Worm (Caenorhabditis elegans) whole organism, L1 larva: Measurements from ENCODE around the gene C29A12.6.

ENCODE experiments used
- F16B12.6 ChIP-seq: fragments of 150-350 bp; optimal IDR thresholded peaks from 2 replicates; lab custom pipeline; 2014; ENCODE audit warnings: missing biosample characterization, missing genetic modification characterization
- Y116A8C.19 ChIP-seq: sonication (generic microtip); optimal IDR thresholded peaks from 2 replicates; lab custom pipeline; 2016; ENCODE audit warnings: missing compliant biosample characterization, missing genetic modification characterization, borderline replicate concordance
- alr-1 ChIP-seq: fragments of 200-800 bp; sonication (Bioruptor generic); optimal IDR thresholded peaks from 2 replicates; lab custom pipeline; 2018; ENCODE audit warnings: borderline replicate concordance, mild to moderate bottlenecking, missing genetic modification characterization, missing compliant biosample characterization
- ama-1 ChIP-seq: fragments of 150-350 bp; optimal IDR thresholded peaks from 2 replicates; lab custom pipeline; 2014
- blmp-1 ChIP-seq: fragments of 150-350 bp; optimal IDR thresholded peaks from 2 replicates; lab custom pipeline; 2014; ENCODE audit warnings: missing biosample characterization, missing genetic modification characterization
- ceh-82 ChIP-seq, 3 experiments: fragments of 150-350 bp in 1 of 3; sonication (generic microtip) in 2 of 3; optimal IDR thresholded peaks; 2 replicates each; lab custom pipeline; 2014 to 2017; ENCODE audit warnings: missing biosample characterization in 3 of 3, missing genetic modification characterization in 3 of 3
- ceh-88 ChIP-seq: fragments of 200-800 bp; sonication (Bioruptor generic); IDR thresholded peaks from 2 replicates; pipeline ENCODE4 v1.3.6; 2022; ENCODE audit warnings: missing genetic modification characterization, missing compliant biosample characterization
- ces-1 ChIP-seq: fragments of 150-350 bp; optimal IDR thresholded peaks from 2 replicates; lab custom pipeline; 2014; ENCODE audit warnings: missing biosample characterization, missing genetic modification reagents, missing genetic modification characterization
- dsc-1 ChIP-seq: sonication (generic microtip); optimal IDR thresholded peaks from 2 replicates; lab custom pipeline; 2016; ENCODE audit warnings: mild to moderate bottlenecking, missing genetic modification characterization, missing compliant biosample characterization
- efl-1 ChIP-seq, 4 experiments: fragments of 150-350 bp; optimal IDR thresholded peaks in 3 of 4; peaks in 1 of 4; 1 replicate in 1 of 4; 2 replicates in 3 of 4; lab custom pipeline; 2014; ENCODE audit warnings: missing biosample characterization in 2 of 4, missing genetic modification characterization in 2 of 4, missing genetic modification reagents in 2 of 4
- egl-13 ChIP-seq: sonication (generic microtip); optimal IDR thresholded peaks from 2 replicates; lab custom pipeline; 2016; ENCODE audit warnings: missing genotype, missing genetic modification reagents, missing genetic modification characterization, missing compliant biosample characterization
- egl-27 ChIP-seq, 2 experiments: fragments of 150-350 bp in 1 of 2; sonication (generic microtip); optimal IDR thresholded peaks; 3 replicates each; lab custom pipeline; 2017 to 2018; ENCODE audit warnings: missing biosample characterization in 2 of 2, missing genetic modification characterization in 2 of 2, missing genetic modification reagents in 2 of 2
- elt-3 ChIP-seq, 6 experiments: fragments of 150-350 bp in 1 of 6; sonication (generic microtip); optimal IDR thresholded peaks; 2 replicates each; lab custom pipeline; 2017 to 2018; ENCODE audit warnings: missing biosample characterization in 6 of 6, missing genetic modification characterization in 6 of 6, inconsistent platforms in 1 of 6
- fkh-10 ChIP-seq: sonication (generic microtip); optimal IDR thresholded peaks from 2 replicates; lab custom pipeline; 2017; ENCODE audit warnings: missing biosample characterization, missing genetic modification reagents, missing genetic modification characterization
- fkh-8 ChIP-seq: sonication (generic microtip); optimal IDR thresholded peaks from 2 replicates; lab custom pipeline; 2016; ENCODE audit warnings: mild to moderate bottlenecking, missing genetic modification characterization, missing compliant biosample characterization
- fos-1 ChIP-seq: fragments of 150-350 bp; optimal IDR thresholded peaks from 2 replicates; lab custom pipeline; 2014; ENCODE audit warnings: missing biosample characterization, missing genetic modification characterization
- irx-1 ChIP-seq: sonication (generic microtip); optimal IDR thresholded peaks from 2 replicates; lab custom pipeline; 2016; ENCODE audit warnings: missing genetic modification characterization, missing compliant biosample characterization
- isw-1 ChIP-seq: fragments of 200-800 bp; sonication (Bioruptor generic); IDR thresholded peaks from 2 replicates; pipeline ENCODE4 v1.3.6; 2022; ENCODE audit warnings: missing genetic modification characterization, missing compliant biosample characterization
- lin-13 ChIP-seq: fragments of 150-350 bp; optimal IDR thresholded peaks from 2 replicates; lab custom pipeline; 2014; ENCODE audit warnings: missing biosample characterization, missing genetic modification reagents, missing genetic modification characterization
- lin-14 ChIP-seq: fragments of 200-800 bp; sonication (Bioruptor generic); optimal IDR thresholded peaks from 2 replicates; lab custom pipeline; 2018; ENCODE audit warnings: mild to moderate bottlenecking, missing genetic modification characterization, moderate library complexity, missing compliant biosample characterization
- lin-35 ChIP-seq, 2 experiments: fragments of 150-350 bp; optimal IDR thresholded peaks; 2 replicates each; lab custom pipeline; 2014; ENCODE audit warnings: missing biosample characterization in 2 of 2, missing genetic modification characterization in 2 of 2, missing genetic modification reagents in 2 of 2
- lin-39 ChIP-seq: fragments of 150-350 bp; optimal IDR thresholded peaks from 2 replicates; lab custom pipeline; 2014; ENCODE audit warnings: missing biosample characterization, missing genetic modification reagents, missing genetic modification characterization
- lsy-2 ChIP-seq, 2 experiments: fragments of 150-350 bp; optimal IDR thresholded peaks; 2 replicates each; lab custom pipeline; 2014; ENCODE audit warnings: missing biosample characterization in 2 of 2, missing genetic modification characterization in 2 of 2
- mab-9 ChIP-seq: fragments of 200-800 bp; sonication (Bioruptor generic); IDR thresholded peaks from 2 replicates; pipeline ENCODE4 v1.3.6; 2022; ENCODE audit warnings: missing genetic modification reagents, missing genetic modification characterization, missing compliant biosample characterization
- mdl-1 ChIP-seq, 2 experiments: fragments of 150-350 bp; optimal IDR thresholded peaks; 2 replicates each; lab custom pipeline; 2014 to 2017; ENCODE audit warnings: missing biosample characterization in 2 of 2, missing genetic modification characterization in 2 of 2, inconsistent platforms in 1 of 2
- mep-1 ChIP-seq: fragments of 150-350 bp; optimal IDR thresholded peaks from 2 replicates; lab custom pipeline; 2014; ENCODE audit warnings: missing biosample characterization, missing genetic modification characterization
- nhr-19 ChIP-seq: fragments of 200-800 bp; sonication (Bioruptor generic); conservative IDR thresholded peaks from 2 replicates; pipeline ENCODE4 v1.3.6; 2022; ENCODE audit warnings: missing genetic modification characterization, missing compliant biosample characterization
- nhr-20 ChIP-seq: sonication (generic microtip); optimal IDR thresholded peaks from 2 replicates; lab custom pipeline; 2016; ENCODE audit warnings: mild to moderate bottlenecking, missing genetic modification characterization, missing compliant biosample characterization
- nhr-237 ChIP-seq: fragments of 150-350 bp; optimal IDR thresholded peaks from 2 replicates; lab custom pipeline; 2014; ENCODE audit warnings: missing biosample characterization, missing genetic modification characterization
- nhr-47 ChIP-seq: sonication (generic microtip); optimal IDR thresholded peaks from 2 replicates; lab custom pipeline; 2016; ENCODE audit warnings: mild to moderate bottlenecking, missing genetic modification characterization, moderate library complexity, missing compliant biosample characterization
- nhr-71 ChIP-seq: sonication (generic microtip); optimal IDR thresholded peaks from 2 replicates; lab custom pipeline; 2016; ENCODE audit warnings: mild to moderate bottlenecking, missing genetic modification characterization, moderate library complexity, missing compliant biosample characterization
- nhr-76 ChIP-seq: sonication (generic microtip); optimal IDR thresholded peaks from 2 replicates; lab custom pipeline; 2017; ENCODE audit warnings: missing biosample characterization, missing genetic modification characterization
- nhr-85 ChIP-seq: sonication (generic microtip); peaks from one replicate; lab custom pipeline; 2016; ENCODE audit warnings: missing genetic modification characterization, inconsistent platforms, missing compliant biosample characterization
- nhr-90 ChIP-seq: sonication (generic microtip); optimal IDR thresholded peaks from 2 replicates; lab custom pipeline; 2016; ENCODE audit warnings: mild to moderate bottlenecking, missing genetic modification characterization, missing compliant biosample characterization; ENCODE audit not compliant: poor library complexity
- pqm-1 ChIP-seq: sonication (generic microtip); optimal IDR thresholded peaks from 3 replicates; lab custom pipeline; 2017; ENCODE audit warnings: missing biosample characterization, missing genetic modification characterization
- snu-23 ChIP-seq: sonication (generic microtip); optimal IDR thresholded peaks from 2 replicates; lab custom pipeline; 2016; ENCODE audit warnings: missing genetic modification characterization, missing compliant biosample characterization
- sptf-1 ChIP-seq: fragments of 150-350 bp; optimal IDR thresholded peaks from 2 replicates; lab custom pipeline; 2014; ENCODE audit warnings: missing biosample characterization, missing genetic modification characterization
- sup-37 ChIP-seq: fragments of 200-800 bp; sonication (Bioruptor generic); optimal IDR thresholded peaks from 2 replicates; lab custom pipeline; 2018; ENCODE audit warnings: mild to moderate bottlenecking, missing genetic modification characterization, missing compliant biosample characterization
- unc-130 ChIP-seq: fragments of 150-350 bp; optimal IDR thresholded peaks from 2 replicates; lab custom pipeline; 2017; ENCODE audit warnings: missing biosample characterization, missing genetic modification characterization, inconsistent platforms
- unc-30 ChIP-seq: sonication (generic microtip); optimal IDR thresholded peaks from 2 replicates; lab custom pipeline; 2017; ENCODE audit warnings: missing biosample characterization, missing genetic modification characterization
- xbp-1 ChIP-seq: sonication (generic microtip); optimal IDR thresholded peaks from 2 replicates; lab custom pipeline; 2016; ENCODE audit warnings: missing genetic modification characterization, missing compliant biosample characterization
- zag-1 ChIP-seq: fragments of 150-350 bp; optimal IDR thresholded peaks from 2 replicates; lab custom pipeline; 2014; ENCODE audit warnings: missing biosample characterization, missing genetic modification characterization
- zip-4 ChIP-seq: fragments of 200-800 bp; sonication (Bioruptor generic); optimal IDR thresholded peaks from 2 replicates; lab custom pipeline; 2018; ENCODE audit warnings: mild to moderate bottlenecking, missing genetic modification characterization, moderate library complexity, missing compliant biosample characterization

Gene C29A12.6

DNA sequence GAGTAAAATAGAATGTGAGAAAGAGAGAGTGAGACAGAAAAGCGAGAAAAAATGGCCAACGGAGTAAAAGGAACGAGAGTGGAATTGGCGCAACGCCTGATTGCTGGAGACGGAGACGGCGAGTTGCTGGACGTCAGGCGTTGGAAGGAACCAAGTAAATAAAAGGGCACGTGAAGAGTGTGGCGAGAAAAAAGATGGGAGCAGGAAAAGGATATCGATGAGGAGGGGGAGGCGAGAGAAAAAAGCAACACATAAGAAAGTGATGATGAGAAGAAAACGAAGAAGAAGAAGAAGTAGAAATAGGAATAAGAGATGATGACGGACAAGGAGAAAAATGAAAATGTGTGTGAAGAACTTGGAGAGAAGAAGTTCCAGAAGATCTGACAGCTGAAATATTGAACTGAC, 24.5 kb downstream of the C29A12.6 start (continued):
- TF ChIP-seq ama-1 (lab: Kevin White, UChicago) (no peak), egl-13 (tag; lab: Kevin White, UChicago) (peak; percentile 89), egl-27 (tag; optimal IDR thresholded peaks at IDR 0.05; lab: Kevin White, UChicago) (peak; percentile 71 to 82), nhr-71 (tag; lab: Kevin White, UChicago) (peak; percentile 97), dsc-1 (tag; lab: Kevin White, UChicago) (peak; percentile 81), lin-13 (GFP tag; lab: Kevin White, UChicago) (peak; percentile 73), elt-3 (tag; optimal IDR thresholded peaks at IDR 0.05; lab: Kevin White, UChicago) (peak in 2 of 6 experiments; percentile 18 to 39), isw-1 (GFP tag; lab: Robert Waterston, UW) (peak; percentile 71), sup-37 (GFP tag; lab: Kevin White, UChicago) (peak; percentile 55), mab-9 (GFP tag; lab: Robert Waterston, UW) (peak; percentile 51; the same call in 1 of the 2 replicates)

- TF ChIP-seq snu-23 (GFP tag; lab: Kevin White, UChicago): peak; percentile 47
- peak in 1 of 6 experiments; percentile 41 for TF ChIP-seq elt-3 (tag; optimal IDR thresholded peaks at IDR 0.05; lab: Kevin White, UChicago)
- TF ChIP-seq nhr-71 (tag; lab: Kevin White, UChicago): peak; percentile 13
- no peak for TF ChIP-seq ceh-82 (tag; optimal IDR thresholded peaks at IDR 0.05; lab: Kevin White, UChicago)
- peak; percentile 46 for TF ChIP-seq lin-14 (GFP tag; lab: Kevin White, UChicago)
- no peak for TF ChIP-seq mab-9 (GFP tag; lab: Robert Waterston, UW)
- peak in 1 of 2 experiments; percentile 56 for TF ChIP-seq mdl-1 (tag; optimal IDR thresholded peaks at IDR 0.05; lab: Kevin White, UChicago)
- TF ChIP-seq nhr-20 (tag; lab: Kevin White, UChicago): peak; percentile 24
- peak; percentile 36 for TF ChIP-seq dsc-1 (tag; lab: Kevin White, UChicago)
- no peak for TF ChIP-seq pqm-1
- peak; percentile 8 for TF ChIP-seq nhr-85 (tag; lab: Kevin White, UChicago)
- no peak for TF ChIP-seq efl-1 (optimal IDR thresholded peaks at IDR 0.05; lab: Kevin White, UChicago)
- peak in 1 of 2 experiments; percentile 76 for TF ChIP-seq efl-1 (GFP tag; optimal IDR thresholded peaks at IDR 0.05 in 1 of 2; lab: Kevin White, UChicago)
- TF ChIP-seq xbp-1 (tag; lab: Kevin White, UChicago): peak; percentile 46
- TF ChIP-seq lin-35 (GFP tag; optimal IDR thresholded peaks at IDR 0.05; lab: Kevin White, UChicago): peak in 1 of 2 experiments; percentile 23
Measured at ce11 chrV:10873190-10873589, 26.2 kb downstream of the C29A12.6 start.

ce11 chrV:10874938-10875599, 28.1 kb downstream of the C29A12.6 start:
- peak; percentile 76 for TF ChIP-seq lin-14 (GFP tag; lab: Kevin White, UChicago)
- no peak for TF ChIP-seq ceh-88
- peak; percentile 59 for TF ChIP-seq nhr-71 (tag; lab: Kevin White, UChicago)
- peak; percentile 28 for TF ChIP-seq nhr-47 (tag; lab: Kevin White, UChicago)
- peak; percentile 7 for TF ChIP-seq mep-1 (tag; lab: Kevin White, UChicago)
- TF ChIP-seq zag-1 (tag; lab: Kevin White, UChicago): no peak
- peak; percentile 64 for TF ChIP-seq ces-1 (GFP tag; lab: Kevin White, UChicago)
- peak; percentile 96 for TF ChIP-seq fkh-10 (GFP tag; lab: Kevin White, UChicago)
- TF ChIP-seq, all 84 proteins: peak for 6

DNA sequence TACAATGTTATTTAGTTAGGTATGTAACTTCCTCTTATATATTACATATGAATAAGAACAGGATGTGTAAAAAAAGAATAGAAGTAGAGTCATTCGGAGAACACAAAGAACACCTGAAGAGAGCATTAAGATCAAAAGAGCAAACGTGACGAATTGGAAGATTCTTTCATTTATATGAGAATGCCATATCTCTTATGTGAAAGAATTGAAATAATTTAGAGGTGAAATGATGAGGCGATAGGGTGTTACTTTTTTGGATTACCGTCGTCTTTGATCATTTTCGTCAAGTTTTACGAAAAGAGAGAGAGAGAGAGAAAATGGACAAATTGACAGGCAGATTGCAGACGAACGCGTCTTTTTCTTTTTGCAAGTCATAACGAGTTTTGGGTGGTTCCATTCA, 29.5 kb downstream of the C29A12.6 start:
- peak; percentile 54 for TF ChIP-seq nhr-85 (tag; lab: Kevin White, UChicago)
- TF ChIP-seq mep-1 (tag; lab: Kevin White, UChicago): no peak
- TF ChIP-seq blmp-1 (tag; lab: Kevin White, UChicago): peak; percentile 29
- TF ChIP-seq irx-1 (tag; lab: Kevin White, UChicago): no peak
- no peak for TF ChIP-seq zip-4 (GFP tag; lab: Kevin White, UChicago)
- TF ChIP-seq lin-13 (GFP tag; lab: Kevin White, UChicago): no peak
- TF ChIP-seq unc-30: no peak
- peak; percentile 28 for TF ChIP-seq lin-14 (GFP tag; lab: Kevin White, UChicago)
- no peak for TF ChIP-seq lsy-2 (tag; optimal IDR thresholded peaks at IDR 0.05; lab: Kevin White, UChicago)
- no peak for TF ChIP-seq alr-1 (tag; lab: Kevin White, UChicago)
- no peak for TF ChIP-seq fkh-8 (tag; lab: Kevin White, UChicago)
- TF ChIP-seq unc-130 (tag; lab: Kevin White, UChicago): no peak
- peak; percentile 22 for TF ChIP-seq nhr-71 (tag; lab: Kevin White, UChicago)
- no peak for TF ChIP-seq nhr-237 (tag; lab: Kevin White, UChicago)
- TF ChIP-seq sup-37 (GFP tag; lab: Kevin White, UChicago): no peak
- TF ChIP-seq sptf-1 (tag; lab: Kevin White, UChicago): no peak
- 0 out of 2 replicates have a peak, but pooled peaks have one; percentile 26 for TF ChIP-seq nhr-19 (GFP tag; lab: Robert Waterston, UW)
- TF ChIP-seq nhr-76 (tag; lab: Kevin White, UChicago): no peak
- TF ChIP-seq lin-39: no peak
- TF ChIP-seq nhr-90 (tag; lab: Kevin White, UChicago): no peak
- no peak for TF ChIP-seq Y116A8C.19 (tag; lab: Kevin White, UChicago)
- no peak for TF ChIP-seq fos-1 (tag; lab: Kevin White, UChicago)
- TF ChIP-seq F16B12.6 (tag; lab: Kevin White, UChicago): no peak
